Fruit fly (Drosophila melanogaster) whole organism, embryonic: ENCODE data around the gene CG13996.

Source experiments
- ATbp ChIP-seq: fragments of 200-800 bp; sonication (Bioruptor generic); optimal IDR thresholded peaks from 2 replicates; lab custom pipeline; 2017; ENCODE audit warnings: missing biosample characterization, mild to moderate bottlenecking, missing genetic modification characterization, missing genetic modification reagents
- Adf1 ChIP-seq: fragments of 200-800 bp; sonication (Bioruptor generic); IDR thresholded peaks from 2 replicates; pipeline ENCODE4 v1.3.6; 2022; ENCODE audit warnings: missing biosample characterization, missing genetic modification characterization
- Aef1 ChIP-seq: fragments of 200-800 bp; sonication (Bioruptor generic); IDR thresholded peaks from 3 replicates; pipeline ENCODE4 v1.3.6; 2022; ENCODE audit warnings: missing biosample characterization, missing genetic modification characterization
- Atf-2 ChIP-seq: fragments of 200-800 bp; sonication (Bioruptor generic); optimal IDR thresholded peaks from 2 replicates; lab custom pipeline; 2016; ENCODE audit warnings: missing biosample characterization, missing genetic modification characterization
- C15 ChIP-seq: fragments of 200-800 bp; sonication (Bioruptor generic); IDR thresholded peaks from 3 replicates; pipeline ENCODE4 v1.3.6; 2022; ENCODE audit warnings: missing biosample characterization, missing genetic modification characterization
- CG10267 ChIP-seq: fragments of 200-800 bp; sonication (Bioruptor generic); optimal IDR thresholded peaks from 2 replicates; lab custom pipeline; 2018; ENCODE audit warnings: missing biosample characterization, mild to moderate bottlenecking, missing genetic modification characterization, moderate library complexity
- CG10366 ChIP-seq: fragments of 200-800 bp; sonication (Bioruptor generic); IDR thresholded peaks from 2 replicates; pipeline ENCODE4 v1.3.6; 2022; ENCODE audit warnings: missing biosample characterization, missing genetic modification characterization
- CG11695 ChIP-seq: fragments of 200-800 bp; sonication (Bioruptor generic); IDR thresholded peaks from 3 replicates; pipeline ENCODE4 v1.3.6; 2022; ENCODE audit warnings: missing biosample characterization, missing genetic modification characterization
- CG12659 ChIP-seq: fragments of 200-800 bp; sonication (Bioruptor generic); optimal IDR thresholded peaks from 3 replicates; lab custom pipeline; 2017; ENCODE audit warnings: mild to moderate bottlenecking, missing biosample characterization, missing genetic modification reagents, missing genetic modification characterization
- CG12942 ChIP-seq: fragments of 200-800 bp; sonication (Bioruptor generic); optimal IDR thresholded peaks from 3 replicates; lab custom pipeline; 2016; ENCODE audit warnings: missing biosample characterization, missing genetic modification characterization
- CG13287 ChIP-seq: fragments of 200-800 bp; sonication (Bioruptor generic); IDR thresholded peaks from 2 replicates; pipeline ENCODE4 v1.3.6; 2022; ENCODE audit warnings: missing biosample characterization, missing genetic modification characterization; ENCODE audit not compliant: partially characterized antibody
- CG2120 ChIP-seq: fragments of 200-800 bp; sonication (Bioruptor generic); optimal IDR thresholded peaks from 3 replicates; lab custom pipeline; 2016; ENCODE audit warnings: missing biosample characterization, missing genetic modification characterization
- CG3407 ChIP-seq: fragments of 200-800 bp; sonication (Bioruptor generic); optimal IDR thresholded peaks from 2 replicates; lab custom pipeline; 2018; ENCODE audit warnings: missing biosample characterization, mild to moderate bottlenecking, missing genetic modification characterization
- CG4282 ChIP-seq: fragments of 200-800 bp; sonication (Bioruptor generic); optimal IDR thresholded peaks from 2 replicates; lab custom pipeline; 2016; ENCODE audit warnings: missing biosample characterization, missing genetic modification characterization
- CG4707 ChIP-seq: fragments of 200-800 bp; sonication (Bioruptor generic); optimal IDR thresholded peaks from 2 replicates; lab custom pipeline; 2018; ENCODE audit warnings: missing biosample characterization, mild to moderate bottlenecking, missing genetic modification characterization, moderate library complexity
- CG6175 ChIP-seq: fragments of 200-800 bp; sonication (Bioruptor generic); IDR thresholded peaks from 3 replicates; pipeline ENCODE4 v1.3.6; 2022; ENCODE audit warnings: missing biosample characterization, missing genetic modification characterization
- CG7839 ChIP-seq: fragments of 200-800 bp; sonication (Bioruptor generic); optimal IDR thresholded peaks from 3 replicates; lab custom pipeline; 2018; ENCODE audit warnings: missing biosample characterization, mild to moderate bottlenecking, missing genetic modification characterization, moderate library complexity
- CG7987 ChIP-seq: fragments of 200-800 bp; sonication (Bioruptor generic); optimal IDR thresholded peaks from 2 replicates; lab custom pipeline; 2018; ENCODE audit warnings: missing biosample characterization, mild to moderate bottlenecking, missing genetic modification characterization, moderate library complexity
- CG8359 ChIP-seq: fragments of 200-800 bp; sonication (Bioruptor generic); optimal IDR thresholded peaks from 2 replicates; lab custom pipeline; 2017; ENCODE audit warnings: missing biosample characterization, mild to moderate bottlenecking, missing genetic modification characterization, borderline replicate concordance
- CG9797 ChIP-seq: fragments of 200-800 bp; sonication (Bioruptor generic); optimal IDR thresholded peaks from 3 replicates; lab custom pipeline; 2018; ENCODE audit warnings: missing biosample characterization, mild to moderate bottlenecking, missing genetic modification characterization
- CG9876 ChIP-seq: fragments of 200-800 bp; sonication (Bioruptor generic); optimal IDR thresholded peaks from 2 replicates; lab custom pipeline; 2016; ENCODE audit warnings: missing biosample characterization, missing genetic modification characterization
- CkIIα-i1 ChIP-seq: fragments of 200-800 bp; sonication (Bioruptor generic); IDR thresholded peaks from 2 replicates; pipeline ENCODE4 v1.3.6; 2022; ENCODE audit warnings: missing biosample characterization, missing genetic modification characterization
- Dfd ChIP-seq, 2 experiments: fragments of >200 bp; optimal IDR thresholded peaks; 2 replicates each; lab custom pipeline; 2017; ENCODE audit warnings: missing biosample characterization in 2 of 2, missing genetic modification characterization in 2 of 2
- E2f1 ChIP-seq: fragments of 200-800 bp; sonication (Bioruptor generic); IDR thresholded peaks from 2 replicates; pipeline ENCODE4 v1.3.6; 2022; ENCODE audit warnings: missing biosample characterization, missing genetic modification characterization
- Ets97D ChIP-seq: fragments of 200-800 bp; sonication (Bioruptor generic); optimal IDR thresholded peaks from 3 replicates; lab custom pipeline; 2016; ENCODE audit warnings: missing biosample characterization, missing genetic modification characterization
- Gsc ChIP-seq: fragments of 200-800 bp; sonication (Bioruptor generic); IDR thresholded peaks from 2 replicates; pipeline ENCODE4 v1.3.6; 2022; ENCODE audit warnings: missing biosample characterization, missing genetic modification characterization
- Max ChIP-seq: fragments of 200-800 bp; sonication (Bioruptor generic); optimal IDR thresholded peaks from 2 replicates; lab custom pipeline; 2016; ENCODE audit warnings: missing biosample characterization, mild to moderate bottlenecking, missing genetic modification characterization
- Pdp1 ChIP-seq, 2 experiments: fragments of 200-800 bp; sonication (Bioruptor generic); optimal IDR thresholded peaks; 3 replicates each; lab custom pipeline; 2016; ENCODE audit warnings: missing biosample characterization in 2 of 2, missing genetic modification characterization in 2 of 2, mild to moderate bottlenecking in 1 of 2, moderate library complexity in 1 of 2
- Ravus ChIP-seq: fragments of 200-800 bp; sonication (Bioruptor generic); IDR thresholded peaks from 2 replicates; pipeline ENCODE4 v1.3.6; 2022; ENCODE audit warnings: missing biosample characterization, missing genetic modification characterization
- Stat92E ChIP-seq, 3 experiments: fragments of >200 bp in 2 of 3; fragments of 200-800 bp in 1 of 3; sonication (Bioruptor generic) in 1 of 3; optimal IDR thresholded peaks; 2 replicates each; lab custom pipeline; 2017 to 2019; ENCODE audit warnings: missing biosample characterization in 3 of 3, missing genetic modification characterization in 3 of 3, mild to moderate bottlenecking in 1 of 3, moderate library complexity in 1 of 3
- bab2 ChIP-seq: fragments of 200-800 bp; sonication (Bioruptor generic); optimal IDR thresholded peaks from 2 replicates; lab custom pipeline; 2016; ENCODE audit warnings: missing biosample characterization, missing genetic modification characterization
- cas ChIP-seq: fragments of 200-800 bp; sonication (Bioruptor generic); IDR thresholded peaks from 2 replicates; pipeline ENCODE4 v1.3.6; 2022; ENCODE audit warnings: missing biosample characterization, missing genetic modification characterization
- crc ChIP-seq: fragments of 200-800 bp; sonication (Bioruptor generic); optimal IDR thresholded peaks from 2 replicates; lab custom pipeline; 2016; ENCODE audit warnings: missing biosample characterization, missing genetic modification characterization
- dan ChIP-seq: fragments of 200-800 bp; sonication (Bioruptor generic); IDR thresholded peaks from 2 replicates; pipeline ENCODE4 v1.3.6; 2022; ENCODE audit warnings: missing biosample characterization, missing genetic modification characterization
- disco-r ChIP-seq: fragments of 200-800 bp; sonication (Bioruptor generic); optimal IDR thresholded peaks from 2 replicates; lab custom pipeline; 2016; ENCODE audit warnings: missing biosample characterization, missing genetic modification characterization
- eve ChIP-seq, 2 experiments: fragments of >200 bp; optimal IDR thresholded peaks; 2 replicates each; lab custom pipeline; 2017; ENCODE audit warnings: missing biosample characterization in 2 of 2, missing genetic modification characterization in 2 of 2
- gem ChIP-seq: fragments of 200-800 bp; sonication (Bioruptor generic); optimal IDR thresholded peaks from 2 replicates; lab custom pipeline; 2019; ENCODE audit warnings: missing biosample characterization, mild to moderate bottlenecking, missing genetic modification characterization, moderate library complexity
- gsb ChIP-seq: fragments of 200-800 bp; sonication (Bioruptor generic); IDR thresholded peaks from 2 replicates; pipeline ENCODE4 v1.3.6; 2022; ENCODE audit warnings: missing biosample characterization, missing genetic modification characterization
- jing ChIP-seq: fragments of 200-800 bp; sonication (Bioruptor generic); optimal IDR thresholded peaks from 2 replicates; lab custom pipeline; 2018; ENCODE audit warnings: missing biosample characterization, mild to moderate bottlenecking, missing genetic modification characterization
- ken ChIP-seq: fragments of 200-800 bp; sonication (Bioruptor generic); IDR thresholded peaks from 3 replicates; pipeline ENCODE4 v1.3.6; 2022; ENCODE audit warnings: missing biosample characterization, missing genetic modification characterization
- knrl ChIP-seq: fragments of 200-800 bp; sonication (Bioruptor generic); IDR thresholded peaks from 3 replicates; pipeline ENCODE4 v1.3.6; 2022; ENCODE audit warnings: missing biosample characterization, missing genetic modification characterization; ENCODE audit not compliant: partially characterized antibody
- lbe ChIP-seq: fragments of 200-800 bp; sonication (Bioruptor generic); optimal IDR thresholded peaks from 2 replicates; lab custom pipeline; 2016; ENCODE audit warnings: missing biosample characterization, mild to moderate bottlenecking, missing genetic modification characterization
- mld ChIP-seq: fragments of 200-800 bp; sonication (Bioruptor generic); IDR thresholded peaks from 3 replicates; pipeline ENCODE4 v1.3.6; 2022; ENCODE audit warnings: missing biosample characterization, missing genetic modification characterization; ENCODE audit not compliant: partially characterized antibody
- nom ChIP-seq: fragments of 200-800 bp; sonication (Bioruptor generic); optimal IDR thresholded peaks from 2 replicates; lab custom pipeline; 2017; ENCODE audit warnings: missing biosample characterization, missing genetic modification characterization, mild to moderate bottlenecking, moderate library complexity, missing genetic modification reagents
- otp ChIP-seq: fragments of 200-800 bp; sonication (Bioruptor generic); IDR thresholded peaks from 3 replicates; pipeline ENCODE4, ENCODE4 v1.3.6; 2022; ENCODE audit warnings: missing biosample characterization, missing genetic modification characterization
- slou ChIP-seq: fragments of 200-800 bp; sonication (Bioruptor generic); optimal IDR thresholded peaks from 3 replicates; lab custom pipeline; 2016; ENCODE audit warnings: missing biosample characterization, missing genetic modification characterization
- so ChIP-seq: fragments of 200-800 bp; sonication (Bioruptor generic); IDR thresholded peaks from 3 replicates; pipeline ENCODE4 v1.3.6; 2022; ENCODE audit warnings: missing biosample characterization, missing genetic modification characterization
- stwl ChIP-seq: fragments of 200-800 bp; sonication (Bioruptor generic); optimal IDR thresholded peaks from 3 replicates; lab custom pipeline; 2018; ENCODE audit warnings: missing biosample characterization, mild to moderate bottlenecking, missing genetic modification characterization, moderate library complexity
- tin ChIP-seq: fragments of 200-800 bp; sonication (Bioruptor generic); optimal IDR thresholded peaks from 3 replicates; lab custom pipeline; 2016; ENCODE audit warnings: missing biosample characterization, missing genetic modification characterization
- trh ChIP-seq: fragments of 200-800 bp; sonication (Bioruptor generic); optimal IDR thresholded peaks from 2 replicates; lab custom pipeline; 2016; ENCODE audit warnings: missing biosample characterization, missing genetic modification characterization
- wek ChIP-seq: fragments of 200-800 bp; sonication (Bioruptor generic); optimal IDR thresholded peaks from 3 replicates; lab custom pipeline; 2018; ENCODE audit warnings: missing biosample characterization, mild to moderate bottlenecking, missing genetic modification characterization, moderate library complexity

Gene CG13996

DNA sequence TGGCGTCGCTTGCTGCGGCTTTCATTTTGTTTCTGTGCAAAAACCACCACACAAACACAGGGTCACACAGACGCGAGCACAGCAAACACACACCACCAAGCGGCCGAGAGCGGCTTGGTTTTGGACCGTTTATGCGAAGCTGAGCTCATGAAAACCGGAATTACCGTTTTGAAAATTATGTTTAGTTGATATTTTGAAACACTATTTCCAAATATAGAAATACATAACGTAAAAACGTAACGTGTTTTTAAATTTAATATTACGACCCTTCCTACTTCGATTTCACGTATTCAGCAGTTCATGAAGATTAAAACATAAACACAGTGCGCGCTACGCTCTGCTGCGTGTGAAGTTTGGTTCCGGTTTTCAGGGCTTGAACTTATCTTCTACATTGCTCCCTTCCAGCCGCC, 30.6 kb downstream of the CG13996 start (continued):
- TF ChIP-seq CG3407 (GFP tag; lab: Kevin White, UChicago) (peak; percentile 92), Gsc (GFP tag; lab: Robert Waterston, UW) (no peak; the same call in 1 of the 2 replicates), nom (GFP tag; lab: Kevin White, UChicago) (peak; percentile 93), CG2120 (peak; percentile 95), CG7987 (GFP tag; lab: Kevin White, UChicago) (peak; percentile 93), ken (GFP tag; lab: Robert Waterston, UW) (peak; percentile 93), C15 (GFP tag; lab: Robert Waterston, UW) (peak; percentile 82; the same call in 1 of the 3 replicates), CG10267 (tag; lab: Kevin White, UChicago) (peak; percentile 95), CG8359 (peak; percentile 88), mld (GFP tag; lab: Robert Waterston, UW) (no peak), ATbp (GFP tag; lab: Kevin White, UChicago) (peak; percentile 95), CG10366 (GFP tag; lab: Robert Waterston, UW) (peak; percentile 95), slou (GFP tag; lab: Kevin White, UChicago) (peak; percentile 72), Pdp1 (GFP tag; optimal IDR thresholded peaks at IDR 0.05; lab: Kevin White, UChicago) (peak; percentile 92 to 93), CkIIα-i1 (GFP tag; lab: Robert Waterston, UW) (peak; percentile 36; the same call in 1 of the 2 replicates), eve (GFP tag; optimal IDR thresholded peaks at IDR 0.05; lab: Kevin White, UChicago) (no peak), gsb (GFP tag; lab: Robert Waterston, UW) (peak; percentile 79), otp (GFP tag; lab: Robert Waterston, UW) (peak; percentile 94), lbe (GFP tag; lab: Kevin White, UChicago) (peak; percentile 93), stwl (tag; lab: Kevin White, UChicago) (peak; percentile 42), so (peak; percentile 95), knrl (GFP tag; lab: Robert Waterston, UW) (no peak), Ravus (peak; percentile 75), cas (GFP tag; lab: Robert Waterston, UW) (peak; percentile 84), Stat92E (GFP tag; optimal IDR thresholded peaks at IDR 0.05; lab: Kevin White, UChicago) (peak in 1 of 3 experiments; percentile 79), Adf1 (GFP tag; lab: Robert Waterston, UW) (peak; percentile 77), crc (GFP tag; lab: Kevin White, UChicago) (peak; percentile 90), gem (tag; lab: Kevin White, UChicago) (peak; percentile 98), Aef1 (peak; percentile 83), trh (peak; percentile 57), CG4707 (peak; percentile 89), CG7839 (tag; lab: Kevin White, UChicago) (peak; percentile 96), jing (GFP tag; lab: Kevin White, UChicago) (peak; percentile 85), bab2 (GFP tag; lab: Kevin White, UChicago) (peak; percentile 94), CG12659 (GFP tag; lab: Kevin White, UChicago) (peak; percentile 97), wek (GFP tag; lab: Kevin White, UChicago) (peak; percentile 91), Atf-2 (GFP tag; lab: Kevin White, UChicago) (peak; percentile 86), CG9797 (GFP tag; lab: Kevin White, UChicago) (peak; percentile 38), disco-r (GFP tag; lab: Kevin White, UChicago) (peak; percentile 87), CG6175 (GFP tag; lab: Robert Waterston, UW) (no peak), CG13287 (GFP tag; lab: Robert Waterston, UW) (no peak), CG4282 (GFP tag; lab: Kevin White, UChicago) (peak; percentile 85), CG9876 (GFP tag; lab: Kevin White, UChicago) (peak; percentile 76), CG11695 (peak; percentile 97), E2f1 (GFP tag; lab: Robert Waterston, UW) (peak; percentile 82), Max (GFP tag; lab: Kevin White, UChicago) (peak; percentile 95), Dfd (GFP tag; optimal IDR thresholded peaks at IDR 0.05; lab: Kevin White, UChicago) (no peak), dan (GFP tag; lab: Robert Waterston, UW) (no peak), tin (GFP tag; lab: Kevin White, UChicago) (peak; percentile 93), Ets97D (peak; percentile 85), CG12942 (GFP tag; lab: Kevin White, UChicago) (peak; percentile 87)
